Worm (Caenorhabditis elegans): ENCODE measurements around the gene Y53F4B.27.

Y53F4B.27 gene

ce11 chrII:15157880-15158279 lies 12.2 kb downstream of the Y53F4B.27 start, which contains the start of gene ptr-20:
Gene ptr-20, plus strand, starts transcription at chrII:15158180.
- no peak for TF ChIP-seq mes-2 (tag; optimal IDR thresholded peaks at IDR 0.05; ENCODE audit: poor library complexity, severe bottlenecking)

- TF ChIP-seq dmd-8 (GFP tag; IDR thresholded peaks at IDR 0.05), result no peak
- no peak for TF ChIP-seq jun-1 (tag; optimal IDR thresholded peaks at IDR 0.05)
- no peak for TF ChIP-seq arid-1 (GFP tag; conservative IDR thresholded peaks at IDR 0.05)
- TF ChIP-seq aha-1 (tag), result peak; percentile 53
Measured at ce11 chrII:15158364-15158763, 12.7 kb downstream of the Y53F4B.27 start.

- TF ChIP-seq nhr-28 (tag; optimal IDR thresholded peaks at IDR 0.05), result peak; percentile 17
- no peak for TF ChIP-seq dmd-8 (GFP tag; IDR thresholded peaks at IDR 0.05)
- TF ChIP-seq pqm-1 (tag; optimal IDR thresholded peaks at IDR 0.05), result peak; percentile 41
- no peak for TF ChIP-seq daf-16 (GFP tag; optimal IDR thresholded peaks at IDR 0.05)
- peak; percentile 4 for TF ChIP-seq daf-16 (tag; optimal IDR thresholded peaks at IDR 0.05)
Measured at ce11 chrII:15164453-15164852, 18.8 kb downstream of the Y53F4B.27 start, which contains the start of gene gst-26. Gene gst-26, minus strand, starts transcription at chrII:15164553.

- TF ChIP-seq mep-1 (tag; optimal IDR thresholded peaks at IDR 0.05), result peak; percentile 92
- peak; percentile 60; the same call in 1 of the 2 replicates for TF ChIP-seq set-16 (GFP tag; IDR thresholded peaks at IDR 0.05)
- peak; percentile 92 for TF ChIP-seq nhr-42 (GFP tag; IDR thresholded peaks at IDR 0.05)
- peak; percentile 63 for TF ChIP-seq dpl-1 (GFP tag; optimal IDR thresholded peaks at IDR 0.05)
- no peak for TF ChIP-seq fos-1 (tag; optimal IDR thresholded peaks at IDR 0.05)
- no peak for TF ChIP-seq ZK546.5 (tag; optimal IDR thresholded peaks at IDR 0.05)
- TF ChIP-seq aha-1 (tag), result peak; percentile 99
- TF ChIP-seq lim-7 (GFP tag; IDR thresholded peaks at IDR 0.05), result peak; percentile 92
- peak; percentile 73 for TF ChIP-seq nhr-102 (tag; optimal IDR thresholded peaks at IDR 0.05)
- TF ChIP-seq hif-1 (tag; optimal IDR thresholded peaks at IDR 0.05), result peak in 1 of 2 experiments; percentile 66
- peak; percentile 69 for TF ChIP-seq nhr-48 (tag; optimal IDR thresholded peaks at IDR 0.05)
- TF ChIP-seq zip-11 (GFP tag; IDR thresholded peaks at IDR 0.05), result 0 out of 2 replicates have a peak, but pooled peaks have one; percentile 39
- no peak for TF ChIP-seq T20F7.1 (GFP tag; optimal IDR thresholded peaks at IDR 0.05)
- peak; percentile 85 for TF ChIP-seq T26A8.4 (GFP tag; IDR thresholded peaks at IDR 0.05)
- TF ChIP-seq snpc-4 (tag; optimal IDR thresholded peaks at IDR 0.05), result peak; percentile 10
- peak; percentile 54 for TF ChIP-seq fkh-10 (GFP tag; optimal IDR thresholded peaks at IDR 0.05)
- TF ChIP-seq pha-4 (GFP tag; IDR thresholded peaks at IDR 0.05), result peak; percentile 91
- no peak for TF ChIP-seq pha-4 (tag; optimal IDR thresholded peaks at IDR 0.05)
- TF ChIP-seq ceh-32 (tag; optimal IDR thresholded peaks at IDR 0.05; ENCODE audit: poor library complexity), result peak; percentile 34
- TF ChIP-seq F26F4.8 (GFP tag; conservative IDR thresholded peaks at IDR 0.05), result peak; percentile 85
- TF ChIP-seq mes-2 (tag; optimal IDR thresholded peaks at IDR 0.05; ENCODE audit: poor library complexity, severe bottlenecking), result peak; percentile 86
- no peak for TF ChIP-seq lin-39 (tag; optimal IDR thresholded peaks at IDR 0.05)
- peak; percentile 41; the same call in 1 of the 2 replicates for TF ChIP-seq ZK337.2 (GFP tag; IDR thresholded peaks at IDR 0.05)
- TF ChIP-seq dmd-8 (GFP tag; IDR thresholded peaks at IDR 0.05), result peak; percentile 89
- TF ChIP-seq ceh-62 (tag; optimal IDR thresholded peaks at IDR 0.05), result no peak
- TF ChIP-seq aly-2 (tag; optimal IDR thresholded peaks at IDR 0.05), result peak; percentile 47
- TF ChIP-seq jun-1 (tag; optimal IDR thresholded peaks at IDR 0.05), result peak; percentile 68
- peak; percentile 84 for TF ChIP-seq dmd-6 (GFP tag; IDR thresholded peaks at IDR 0.05)
- peak; percentile 93 for TF ChIP-seq tra-1 (GFP tag; IDR thresholded peaks at IDR 0.05)
- no peak for TF ChIP-seq ama-1 (optimal IDR thresholded peaks at IDR 0.05)
- TF ChIP-seq duxl-1 (tag; optimal IDR thresholded peaks at IDR 0.05; ENCODE audit: poor library complexity), result peak; percentile 87
- peak; percentile 83 for TF ChIP-seq mdt-29 (GFP tag; IDR thresholded peaks at IDR 0.05)
- TF ChIP-seq ceh-20 (GFP tag; IDR thresholded peaks at IDR 0.05), result peak; percentile 76
- TF ChIP-seq daf-12 (tag; optimal IDR thresholded peaks at IDR 0.05), result no peak
- TF ChIP-seq cey-2 (tag; optimal IDR thresholded peaks at IDR 0.05; ENCODE audit: borderline replicate concordance, insufficient read depth), result no peak
- TF ChIP-seq attf-4 (tag; optimal IDR thresholded peaks at IDR 0.05), result no peak
- peak; percentile 33 for TF ChIP-seq R02D3.7 (tag; optimal IDR thresholded peaks at IDR 0.05)
- TF ChIP-seq nhr-10 (tag; optimal IDR thresholded peaks at IDR 0.05), result no peak
- TF ChIP-seq nhr-77 (tag; optimal IDR thresholded peaks at IDR 0.05), result peak; percentile 93
- TF ChIP-seq madf-5 (GFP tag; IDR thresholded peaks at IDR 0.05), result peak; percentile 43 to 93; a peak in 2 of 4 replicates
Measured at ce11 chrII:15165681-15166235, 20.1 kb downstream of the Y53F4B.27 start, which contains the start of gene gst-27. Gene gst-27, minus strand, starts transcription at chrII:15165731.

All from whole organism, L4 larva.